Worm (Caenorhabditis elegans) whole organism, mixed stage, embryonic: ENCODE data around the gene srw-107.

Source experiments
- M03D4.4 ChIP-seq: sonication (generic microtip); optimal IDR thresholded peaks from 2 replicates; lab custom pipeline; 2017; ENCODE audit warnings: mild to moderate bottlenecking, missing genetic modification characterization, missing compliant biosample characterization
- blmp-1 ChIP-seq: fragments of 150-350 bp; optimal IDR thresholded peaks from 2 replicates; lab custom pipeline; 2014; ENCODE audit warnings: missing biosample characterization, missing genetic modification characterization
- ceh-39 ChIP-seq: fragments of 150-350 bp; optimal IDR thresholded peaks from 2 replicates; lab custom pipeline; 2014; ENCODE audit warnings: missing biosample characterization, missing genetic modification characterization
- ces-1 ChIP-seq: fragments of 150-350 bp; optimal IDR thresholded peaks from 2 replicates; lab custom pipeline; 2014; ENCODE audit warnings: missing biosample characterization, missing genetic modification reagents, missing genetic modification characterization
- cnd-1 ChIP-seq: fragments of 200-800 bp; sonication (Bioruptor generic); optimal IDR thresholded peaks from 2 replicates; lab custom pipeline; 2018; ENCODE audit warnings: mild to moderate bottlenecking, missing genetic modification characterization, missing compliant biosample characterization
- drap-1 ChIP-seq: fragments of 200-800 bp; sonication (Bioruptor generic); optimal IDR thresholded peaks from 3 replicates; lab custom pipeline; 2018; ENCODE audit warnings: mild to moderate bottlenecking, missing genetic modification characterization, missing compliant biosample characterization
- elt-1 ChIP-seq: sonication (generic microtip); optimal IDR thresholded peaks from 2 replicates; lab custom pipeline; 2017; ENCODE audit warnings: missing genetic modification characterization, mild to moderate bottlenecking, missing compliant biosample characterization, antibody characterized with exemption, moderate library complexity, borderline replicate concordance; ENCODE audit not compliant: insufficient read depth
- elt-3 ChIP-seq: fragments of 150-350 bp; optimal IDR thresholded peaks from 2 replicates; lab custom pipeline; 2014; ENCODE audit warnings: missing biosample characterization, missing genetic modification characterization
- flh-1 ChIP-seq: fragments of 200-800 bp; sonication (Bioruptor generic); optimal IDR thresholded peaks from 2 replicates; lab custom pipeline; 2018; ENCODE audit warnings: mild to moderate bottlenecking, missing genetic modification characterization, moderate library complexity, missing compliant biosample characterization
- ham-2 ChIP-seq: fragments of 200-800 bp; sonication (Bioruptor generic); optimal IDR thresholded peaks from 2 replicates; lab custom pipeline; 2018; ENCODE audit warnings: mild to moderate bottlenecking, missing genetic modification characterization, missing compliant biosample characterization
- hlh-1 ChIP-seq: fragments of 150-350 bp; optimal IDR thresholded peaks from 2 replicates; lab custom pipeline; 2014; ENCODE audit warnings: missing biosample characterization, missing genetic modification reagents, missing genetic modification characterization
- lin-13 ChIP-seq: fragments of 150-350 bp; optimal IDR thresholded peaks from 2 replicates; lab custom pipeline; 2014; ENCODE audit warnings: missing biosample characterization, missing genetic modification characterization
- lin-32 ChIP-seq: fragments of 200-800 bp; sonication (Bioruptor generic); optimal IDR thresholded peaks from 2 replicates; lab custom pipeline; 2018; ENCODE audit warnings: mild to moderate bottlenecking, missing genetic modification characterization, missing compliant biosample characterization
- lsy-2 ChIP-seq: fragments of 150-350 bp; optimal IDR thresholded peaks from 2 replicates; lab custom pipeline; 2014; ENCODE audit warnings: missing biosample characterization, missing genetic modification characterization
- mab-5 ChIP-seq: fragments of 150-350 bp; optimal IDR thresholded peaks from 2 replicates; lab custom pipeline; 2014; ENCODE audit warnings: missing biosample characterization, missing genetic modification characterization
- mep-1 ChIP-seq: fragments of 150-350 bp; optimal IDR thresholded peaks from 2 replicates; lab custom pipeline; 2017; ENCODE audit warnings: missing biosample characterization, missing genetic modification reagents, missing genetic modification characterization, inconsistent platforms
- nhr-12 ChIP-seq: fragments of 150-350 bp; optimal IDR thresholded peaks from 2 replicates; lab custom pipeline; 2014; ENCODE audit warnings: missing biosample characterization, missing genetic modification characterization
- nhr-2 ChIP-seq: fragments of 150-350 bp; optimal IDR thresholded peaks from 2 replicates; lab custom pipeline; 2014; ENCODE audit warnings: missing biosample characterization, missing genetic modification characterization
- nhr-237 ChIP-seq: fragments of 150-350 bp; optimal IDR thresholded peaks from 2 replicates; lab custom pipeline; 2014; ENCODE audit warnings: missing biosample characterization, missing genetic modification characterization
- nhr-28 ChIP-seq: fragments of 150-350 bp; optimal IDR thresholded peaks from 2 replicates; lab custom pipeline; 2014; ENCODE audit warnings: missing biosample characterization, missing genetic modification characterization
- nhr-76 ChIP-seq: sonication (generic microtip); optimal IDR thresholded peaks from 2 replicates; lab custom pipeline; 2017; ENCODE audit warnings: missing biosample characterization, missing genetic modification characterization
- pha-4 ChIP-seq: fragments of 150-350 bp; optimal IDR thresholded peaks from 2 replicates; lab custom pipeline; 2018; ENCODE audit warnings: missing biosample characterization, missing genetic modification reagents, missing genetic modification characterization
- sem-2 ChIP-seq: fragments of 200-800 bp; sonication (Bioruptor generic); optimal IDR thresholded peaks from 2 replicates; lab custom pipeline; 2018; ENCODE audit warnings: mild to moderate bottlenecking, missing genetic modification characterization, missing compliant biosample characterization
- snpc-4 ChIP-seq: fragments of 150-350 bp; optimal IDR thresholded peaks from 2 replicates; lab custom pipeline; 2014; ENCODE audit warnings: missing biosample characterization, missing genetic modification characterization
- sptf-1 ChIP-seq: sonication (generic microtip); optimal IDR thresholded peaks from 2 replicates; lab custom pipeline; 2017; ENCODE audit warnings: mild to moderate bottlenecking, missing genetic modification characterization, moderate library complexity, missing compliant biosample characterization
- tbx-8 ChIP-seq: fragments of 200-800 bp; sonication (Bioruptor generic); optimal IDR thresholded peaks from 2 replicates; lab custom pipeline; 2018; ENCODE audit warnings: mild to moderate bottlenecking, missing genetic modification characterization, moderate library complexity, missing compliant biosample characterization
- unc-120 ChIP-seq: sonication (generic microtip); optimal IDR thresholded peaks from 2 replicates; lab custom pipeline; 2017; ENCODE audit warnings: missing genetic modification characterization, missing compliant biosample characterization; ENCODE audit not compliant: poor library complexity, severe bottlenecking
- unc-39 ChIP-seq: fragments of 150-350 bp; optimal IDR thresholded peaks from 2 replicates; lab custom pipeline; 2014; ENCODE audit warnings: missing biosample characterization, missing genetic modification characterization
- unc-62 ChIP-seq: fragments of 150-350 bp; optimal IDR thresholded peaks from 2 replicates; lab custom pipeline; 2014; ENCODE audit warnings: missing biosample characterization, missing genetic modification reagents, missing genetic modification characterization
- zip-8 ChIP-seq: fragments of 150-350 bp; optimal IDR thresholded peaks from 2 replicates; lab custom pipeline; 2014; ENCODE audit warnings: missing biosample characterization, missing genetic modification characterization
- ztf-11 ChIP-seq: fragments of 150-350 bp; optimal IDR thresholded peaks from 2 replicates; lab custom pipeline; 2014; ENCODE audit warnings: missing biosample characterization, missing genetic modification characterization

srw-107 gene

ce11 chrV:524058-524457, 2.6 kb upstream of the srw-107 start, which contains the start of gene lipl-3:
Gene lipl-3 (minus strand): TSS chrV:524218.
- TF ChIP-seq lsy-2 (tag; lab: Kevin White, UChicago) (no peak), unc-39 (no peak), mep-1 (no peak), hlh-1 (tag; lab: Kevin White, UChicago) (no peak), cnd-1 (no peak), lin-13 (tag; lab: Kevin White, UChicago) (no peak), pha-4 (tag; lab: Kevin White, UChicago) (no peak), nhr-12 (tag; lab: Kevin White, UChicago) (no peak), nhr-28 (no peak), ceh-39 (no peak), flh-1 (no peak), snpc-4 (tag; lab: Kevin White, UChicago) (no peak), mab-5 (tag; lab: Kevin White, UChicago) (no peak), sptf-1 (tag; lab: Kevin White, UChicago) (no peak), nhr-2 (tag; lab: Kevin White, UChicago) (no peak), ztf-11 (tag; lab: Kevin White, UChicago) (no peak), drap-1 (GFP tag; lab: Kevin White, UChicago) (no peak), elt-1 (tag; lab: Kevin White, UChicago) (no peak), zip-8 (no peak)

ce11 chrV:519445-519844, 2.0 kb downstream of the srw-107 start, which contains the start of gene nhr-210:
Gene nhr-210 (minus strand): TSS chrV:519545.
- TF ChIP-seq nhr-76 (tag; lab: Kevin White, UChicago), result no peak
- TF ChIP-seq sptf-1 (tag; lab: Kevin White, UChicago), result no peak
- no peak for TF ChIP-seq nhr-12 (tag; lab: Kevin White, UChicago)
- no peak for TF ChIP-seq unc-62 (GFP tag; lab: Kevin White, UChicago)

- TF ChIP-seq snpc-4 (tag; lab: Kevin White, UChicago) (no peak), lsy-2 (tag; lab: Kevin White, UChicago) (no peak), zip-8 (no peak)
These were observed 9.0 kb downstream of the srw-107 start, which contains the start of gene srh-37 for ce11 chrV:512420-512819. Gene srh-37 (minus strand): TSS chrV:512520.

ce11 chrV:505191-505590, 16.2 kb downstream of the srw-107 start, which contains the start of gene srlf-19:
Gene srlf-19 (plus strand): TSS chrV:505491.
- TF ChIP-seq sptf-1 (tag; lab: Kevin White, UChicago) (no peak), lin-13 (tag; lab: Kevin White, UChicago) (no peak), ceh-39 (no peak), flh-1 (no peak), lsy-2 (tag; lab: Kevin White, UChicago) (no peak), nhr-28 (no peak)

- no peak for TF ChIP-seq hlh-1 (tag; lab: Kevin White, UChicago)
- TF ChIP-seq elt-1 (tag; lab: Kevin White, UChicago), result no peak
- no peak for TF ChIP-seq nhr-237 (tag; lab: Kevin White, UChicago)
- TF ChIP-seq tbx-8, result no peak
- TF ChIP-seq drap-1 (GFP tag; lab: Kevin White, UChicago), result no peak
- TF ChIP-seq blmp-1 (tag; lab: Kevin White, UChicago), result no peak
- TF ChIP-seq ham-2, result no peak
- no peak for TF ChIP-seq ceh-39
- TF ChIP-seq cnd-1, result no peak
- TF ChIP-seq lin-13 (tag; lab: Kevin White, UChicago), result no peak
- no peak for TF ChIP-seq snpc-4 (tag; lab: Kevin White, UChicago)
- no peak for TF ChIP-seq lsy-2 (tag; lab: Kevin White, UChicago)
- no peak for TF ChIP-seq elt-3 (tag; lab: Kevin White, UChicago)
- TF ChIP-seq ces-1 (GFP tag; lab: Kevin White, UChicago), result no peak
- TF ChIP-seq zip-8, result no peak
- TF ChIP-seq unc-120 (tag; lab: Kevin White, UChicago), result no peak
- no peak for TF ChIP-seq sptf-1 (tag; lab: Kevin White, UChicago)
- no peak for TF ChIP-seq M03D4.4 (tag; lab: Kevin White, UChicago)
- no peak for TF ChIP-seq unc-39
- no peak for TF ChIP-seq unc-62 (GFP tag; lab: Kevin White, UChicago)
These were observed 17.7 kb downstream of the srw-107 start, which contains the start of gene srlf-35 for ce11 chrV:503728-504127. Gene srlf-35 (plus strand): TSS chrV:504028.

- TF ChIP-seq snpc-4 (tag; lab: Kevin White, UChicago) (no peak), sem-2 (GFP tag; lab: Kevin White, UChicago) (no peak), blmp-1 (tag; lab: Kevin White, UChicago) (no peak), lin-32 (GFP tag; lab: Kevin White, UChicago) (no peak), nhr-2 (tag; lab: Kevin White, UChicago) (no peak), elt-3 (tag; lab: Kevin White, UChicago) (no peak), elt-1 (tag; lab: Kevin White, UChicago) (no peak), M03D4.4 (tag; lab: Kevin White, UChicago) (no peak), nhr-237 (tag; lab: Kevin White, UChicago) (no peak), nhr-28 (no peak)
These were observed 18.6 kb downstream of the srw-107 start, which contains the start of gene T01G6.10 for ce11 chrV:502803-503273. Gene T01G6.10 (minus strand): TSS chrV:503223.
